Fruit fly (Drosophila melanogaster) whole organism, wandering third instar larva: Measurements from ENCODE around the gene CG16789.

Source experiments
- CG32264 ChIP-seq: fragments of 200-800 bp; sonication (Bioruptor generic); optimal IDR thresholded peaks from 2 replicates; lab custom pipeline; 2016; ENCODE audit warnings: missing biosample characterization, missing genetic modification characterization
- CG9705 ChIP-seq: fragments of 200-800 bp; sonication (Bioruptor generic); optimal IDR thresholded peaks from 2 replicates; lab custom pipeline; 2018; ENCODE audit warnings: missing biosample characterization, mild to moderate bottlenecking, missing genetic modification characterization
- CrebA ChIP-seq: fragments of 200-800 bp; sonication (Bioruptor generic); optimal IDR thresholded peaks from 2 replicates; lab custom pipeline; 2016; ENCODE audit warnings: missing biosample characterization, mild to moderate bottlenecking, missing genetic modification characterization, borderline replicate concordance
- Dfd ChIP-seq: fragments of >200 bp; optimal IDR thresholded peaks from 2 replicates; lab custom pipeline; 2017; ENCODE audit warnings: missing biosample characterization, missing genetic modification characterization
- Dif ChIP-seq: fragments of 200-275, 200-300 bp; sonication (Bioruptor generic); optimal IDR thresholded peaks from 2 replicates; lab custom pipeline; 2018; ENCODE audit warnings: missing biosample characterization, missing genetic modification characterization; ENCODE audit not compliant: partially characterized antibody
- GATAd ChIP-seq: sonication (Bioruptor generic); optimal IDR thresholded peaks from 2 replicates; lab custom pipeline; 2016; ENCODE audit warnings: missing biosample characterization, missing genetic modification characterization
- HLH106 ChIP-seq: fragments of 200-800 bp; optimal IDR thresholded peaks from 3 replicates; lab custom pipeline; 2019; ENCODE audit warnings: missing biosample characterization, mild to moderate bottlenecking, missing genetic modification characterization, moderate library complexity
- Hr78 ChIP-seq: fragments of >200 bp; optimal IDR thresholded peaks from 2 replicates; lab custom pipeline; 2017; ENCODE audit warnings: missing biosample characterization, missing genetic modification characterization
- Hr83 ChIP-seq: fragments of 200-300 bp; sonication (Bioruptor generic); optimal IDR thresholded peaks from 2 replicates; lab custom pipeline; 2016; ENCODE audit warnings: missing biosample characterization, mild to moderate bottlenecking, missing genetic modification characterization, moderate library complexity; ENCODE audit not compliant: poor library complexity, severe bottlenecking
- Jra ChIP-seq: sonication (Bioruptor generic); optimal IDR thresholded peaks from 2 replicates; lab custom pipeline; 2016; ENCODE audit warnings: missing biosample characterization, missing genetic modification characterization
- Mio ChIP-seq: sonication (Bioruptor generic); optimal IDR thresholded peaks from 2 replicates; lab custom pipeline; 2016; ENCODE audit warnings: missing biosample characterization, missing genetic modification characterization
- Myc ChIP-seq: fragments of >200 bp; optimal IDR thresholded peaks from 2 replicates; lab custom pipeline; 2017
- N ChIP-seq: fragments of >200 bp; optimal IDR thresholded peaks from 2 replicates; lab custom pipeline; 2018; ENCODE audit warnings: missing biosample characterization, missing external identifiers, missing genetic modification characterization
- OdsH ChIP-seq: fragments of 200-800 bp; sonication (Bioruptor generic); optimal IDR thresholded peaks from 2 replicates; lab custom pipeline; 2016; ENCODE audit warnings: missing biosample characterization, mild to moderate bottlenecking, missing genetic modification characterization
- Vsx2 ChIP-seq: fragments of 200-300, 225-300 bp; sonication (Bioruptor generic); optimal IDR thresholded peaks from 2 replicates; lab custom pipeline; 2018; ENCODE audit warnings: missing biosample characterization, missing genetic modification characterization; ENCODE audit not compliant: partially characterized antibody
- br ChIP-seq: fragments of 200-800 bp; sonication (Bioruptor generic); optimal IDR thresholded peaks from 2 replicates; lab custom pipeline; 2016; ENCODE audit warnings: missing biosample characterization, missing genetic modification characterization
- brk ChIP-seq: fragments of 200-800 bp; sonication (Bioruptor generic); optimal IDR thresholded peaks from 2 replicates; lab custom pipeline; 2016; ENCODE audit warnings: missing biosample characterization, mild to moderate bottlenecking, missing genetic modification characterization
- dl ChIP-seq, 2 experiments: fragments of 175-275, 200-275 bp in 1 of 2; fragments of 200-275 bp in 1 of 2; sonication (Bioruptor generic); optimal IDR thresholded peaks; lab custom pipeline; 2018; ENCODE audit warnings: mild to moderate bottlenecking in 2 of 2, missing biosample characterization in 2 of 2, missing genetic modification characterization in 2 of 2, moderate library complexity in 2 of 2; ENCODE audit not compliant: partially characterized antibody in 2 of 2, insufficient read depth in 1 of 2
- dsf ChIP-seq: sonication (Bioruptor generic); optimal IDR thresholded peaks from 2 replicates; lab custom pipeline; 2016; ENCODE audit warnings: missing biosample characterization, missing genetic modification characterization, borderline replicate concordance
- ey ChIP-seq: fragments of 200-800 bp; sonication (Bioruptor generic); optimal IDR thresholded peaks from 2 replicates; lab custom pipeline; 2016; ENCODE audit warnings: missing biosample characterization, missing genetic modification characterization
- foxo ChIP-seq, 2 experiments: fragments of 200-800 bp; sonication (Bioruptor generic); optimal IDR thresholded peaks; 2 replicates in 1 of 2; 3 replicates in 1 of 2; lab custom pipeline; 2016 to 2017; ENCODE audit warnings: missing biosample characterization in 2 of 2, missing genetic modification characterization in 2 of 2
- fru ChIP-seq: fragments of 200-800 bp; sonication (Bioruptor generic); optimal IDR thresholded peaks from 3 replicates; lab custom pipeline; 2016; ENCODE audit warnings: missing biosample characterization, mild to moderate bottlenecking, missing genetic modification characterization
- h ChIP-seq: fragments of 200-800 bp; sonication (Bioruptor generic); optimal IDR thresholded peaks from 3 replicates; lab custom pipeline; 2016; ENCODE audit warnings: missing biosample characterization, mild to moderate bottlenecking, missing genetic modification characterization
- lola ChIP-seq: fragments of >200 bp; optimal IDR thresholded peaks from 2 replicates; lab custom pipeline; 2017; ENCODE audit warnings: missing biosample characterization, missing genetic modification characterization
- psq ChIP-seq: fragments of 200-800 bp; sonication (Bioruptor generic); optimal IDR thresholded peaks from 3 replicates; lab custom pipeline; 2017; ENCODE audit warnings: missing biosample characterization, mild to moderate bottlenecking, missing genetic modification characterization, moderate library complexity
- sage ChIP-seq: fragments of 200-800 bp; sonication (Bioruptor generic); optimal IDR thresholded peaks from 2 replicates; lab custom pipeline; 2016; ENCODE audit warnings: missing biosample characterization, mild to moderate bottlenecking, missing genetic modification characterization
- tai ChIP-seq: sonication (Bioruptor generic); optimal IDR thresholded peaks from 2 replicates; lab custom pipeline; 2016; ENCODE audit warnings: missing biosample characterization, missing genetic modification characterization

CG16789 gene

DNA sequence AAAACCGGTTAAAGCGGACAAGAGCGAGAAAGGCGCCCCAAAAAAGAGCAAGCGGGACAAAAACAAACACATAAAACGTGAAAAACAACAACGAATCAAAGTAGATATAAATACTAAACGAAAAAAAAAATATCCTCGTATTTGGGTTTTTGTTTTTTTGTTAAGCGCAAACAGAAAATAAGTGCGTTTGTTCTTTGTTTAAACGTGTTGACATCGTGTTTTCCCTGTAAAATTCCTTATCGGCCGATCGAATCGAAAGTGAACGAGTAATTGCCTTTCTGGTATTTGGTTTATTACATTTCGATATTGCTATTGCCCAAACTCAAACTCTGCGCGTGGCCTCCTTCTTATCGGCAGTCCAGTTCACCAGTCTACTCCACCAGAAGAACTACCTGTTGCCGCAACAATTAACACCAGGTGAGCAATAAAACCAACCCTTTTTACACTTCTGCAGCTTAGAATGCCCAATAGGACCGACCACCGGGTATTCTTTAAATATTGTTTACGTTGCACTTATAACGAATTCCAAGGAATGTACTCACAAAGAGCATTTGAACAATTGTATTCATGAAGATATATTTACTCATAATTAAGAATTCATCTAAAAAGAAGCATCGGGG lies 25.9 kb downstream of the CG16789 start:
- TF ChIP-seq brk (GFP tag; lab: Kevin White, UChicago) (no peak), dsf (GFP tag; lab: Kevin White, UChicago) (no peak), psq (GFP tag; lab: Kevin White, UChicago) (no peak), Jra (GFP tag; lab: Kevin White, UChicago) (no peak), Dif (GFP tag; lab: Kevin White, UChicago) (no peak), h (no peak), GATAd (no peak), OdsH (no peak), CG32264 (GFP tag; lab: Kevin White, UChicago) (no peak), Mio (GFP tag; lab: Kevin White, UChicago) (no peak), Hr83 (GFP tag; lab: Kevin White, UChicago) (no peak), br (no peak)

DNA sequence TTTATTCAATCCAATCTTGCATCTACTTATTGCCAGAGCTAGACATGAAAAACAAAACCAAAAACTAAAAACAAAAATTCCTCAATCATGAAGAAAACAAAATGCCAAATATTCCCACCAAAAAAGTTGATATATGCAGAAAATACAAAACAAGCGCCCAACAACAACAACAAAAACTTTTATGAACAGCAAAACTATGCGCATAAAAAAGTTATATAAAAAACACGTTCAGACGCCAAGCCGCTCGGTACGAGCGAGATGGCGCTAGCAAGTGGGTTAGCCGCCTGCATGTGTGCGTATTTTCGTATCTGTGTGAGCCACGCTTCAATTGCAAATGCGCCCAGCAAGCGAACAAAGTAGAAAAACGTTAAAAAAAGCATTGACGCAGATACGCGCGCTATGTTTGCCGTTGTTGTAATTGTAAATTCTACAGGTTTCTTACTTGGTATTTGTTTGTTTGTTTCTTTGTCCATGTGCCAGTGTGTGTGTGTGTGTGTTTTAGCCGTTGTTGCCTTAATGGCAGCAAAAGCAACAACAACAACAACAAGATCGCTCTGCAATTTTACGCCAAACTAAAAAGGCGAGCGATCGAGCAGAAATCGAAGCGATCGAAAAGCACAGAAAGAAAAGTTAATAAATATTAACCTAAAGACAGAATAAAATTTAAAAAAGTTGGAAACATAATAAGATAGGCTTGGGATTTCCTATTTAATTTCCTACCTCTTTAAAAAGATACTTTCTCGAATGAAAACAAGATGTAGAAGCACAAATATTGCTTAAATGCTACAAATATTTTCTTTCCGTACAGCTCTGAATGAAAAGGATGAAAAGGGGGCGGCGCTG lies 27.6 kb downstream of the CG16789 start:
- TF ChIP-seq GATAd, result no peak
- TF ChIP-seq Vsx2 (GFP tag; lab: Kevin White, UChicago), result no peak
- peak in 1 of 2 experiments; percentile 28 for TF ChIP-seq foxo (GFP tag; optimal IDR thresholded peaks at IDR 0.05; lab: Kevin White, UChicago)
- peak; percentile 12 for TF ChIP-seq fru (GFP tag; lab: Kevin White, UChicago)
- TF ChIP-seq, all 38 proteins: peak for 2

DNA sequence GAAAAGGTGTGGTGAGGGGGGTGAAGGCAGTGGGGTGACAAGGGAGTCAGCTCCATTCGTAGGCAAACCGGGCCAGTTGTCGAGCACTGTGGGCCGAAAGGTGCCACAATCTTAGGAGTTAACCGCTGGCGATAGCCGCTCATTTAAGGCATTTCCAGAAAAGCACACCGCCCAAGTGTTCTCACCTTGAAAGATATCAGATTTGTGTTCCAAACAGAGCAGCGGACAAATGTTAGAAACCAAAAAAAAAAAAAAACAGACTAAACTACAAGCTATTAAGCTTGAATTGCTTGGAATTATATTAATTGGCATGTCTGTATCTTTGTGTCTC lies 28.2 kb downstream of the CG16789 start:
- no peak for TF ChIP-seq Hr83 (GFP tag; lab: Kevin White, UChicago)
- TF ChIP-seq, all 38 proteins: peak for 0

DNA sequence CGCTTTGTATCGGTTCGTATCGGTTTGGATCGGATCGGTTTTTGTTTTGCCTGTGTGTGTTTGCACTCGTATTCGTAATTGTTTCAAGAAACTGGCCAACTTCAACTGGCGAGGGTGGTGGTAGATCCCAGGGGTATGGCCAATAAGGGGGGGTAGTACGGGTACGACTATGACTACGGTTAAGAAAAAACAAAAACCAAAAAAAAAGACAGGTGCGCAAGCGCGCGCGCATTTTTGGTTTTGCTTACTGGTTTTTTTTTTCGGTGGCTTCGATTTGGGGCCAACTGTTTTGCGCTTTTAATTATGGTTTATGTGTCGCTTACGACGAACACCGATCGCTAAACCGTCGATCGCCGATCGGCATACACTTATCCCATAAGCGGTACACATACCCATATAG lies 28.8 kb downstream of the CG16789 start:
- TF ChIP-seq psq (GFP tag; lab: Kevin White, UChicago) (no peak), Vsx2 (GFP tag; lab: Kevin White, UChicago) (no peak), dl (GFP tag; optimal IDR thresholded peaks at IDR 0.05; lab: Kevin White, UChicago; ENCODE audit: insufficient read depth in 1 of 2, partially characterized antibody in 2 of 2) (no peak), Dfd (GFP tag; lab: Kevin White, UChicago) (no peak), lola (no peak), sage (GFP tag; lab: Kevin White, UChicago) (no peak), CrebA (no peak), GATAd (no peak), Hr78 (GFP tag; lab: Kevin White, UChicago) (no peak), tai (GFP tag; lab: Kevin White, UChicago) (no peak), Mio (GFP tag; lab: Kevin White, UChicago) (no peak), dsf (GFP tag; lab: Kevin White, UChicago) (no peak), OdsH (no peak), Myc (no peak), brk (GFP tag; lab: Kevin White, UChicago) (no peak), ey (GFP tag; lab: Kevin White, UChicago) (no peak), Hr83 (GFP tag; lab: Kevin White, UChicago) (no peak), CG9705 (GFP tag; lab: Kevin White, UChicago) (no peak)

DNA sequence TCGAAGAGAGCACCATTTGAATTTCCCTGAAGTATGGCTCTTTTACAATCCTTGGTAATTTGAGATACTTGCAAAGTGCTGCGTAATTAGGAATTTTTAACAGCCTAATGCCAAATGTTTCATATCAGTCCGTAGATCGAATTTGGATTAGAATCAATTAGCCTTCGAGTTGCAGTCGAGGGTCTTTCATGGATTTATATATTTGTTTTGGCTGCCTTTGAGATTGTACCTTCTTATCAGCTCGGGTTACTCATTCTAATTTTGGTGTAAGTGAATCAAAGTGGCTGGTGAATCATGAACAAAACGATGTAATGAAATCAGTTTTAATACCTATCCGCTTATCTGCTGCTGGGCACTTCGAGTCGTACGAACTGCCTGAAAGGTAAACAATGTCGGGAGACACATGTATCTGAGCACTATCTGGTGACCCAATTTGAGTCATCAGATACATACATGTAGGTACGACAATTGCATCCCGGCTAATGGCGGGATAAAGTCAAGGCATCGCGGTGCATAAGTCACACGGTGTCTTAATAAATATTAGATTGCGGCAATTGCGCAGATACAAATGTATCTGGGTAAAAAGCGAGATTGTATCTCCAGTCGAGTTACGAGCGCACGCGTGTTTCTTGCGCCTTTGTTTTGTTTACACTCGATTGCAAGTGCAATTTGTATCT lies 29.8 kb downstream of the CG16789 start:
- no peak for TF ChIP-seq HLH106 (tag; lab: Kevin White, UChicago)
- TF ChIP-seq CrebA, result no peak
- no peak for TF ChIP-seq N
- TF ChIP-seq brk (GFP tag; lab: Kevin White, UChicago), result no peak
- no peak for TF ChIP-seq Jra (GFP tag; lab: Kevin White, UChicago)
